Fruit fly (Drosophila melanogaster) whole organism, adult: ENCODE data around the gene pins.

Source experiments
- CG12768 ChIP-seq: fragments of 200-800 bp; sonication (Bioruptor generic); optimal IDR thresholded peaks from 2 replicates; lab custom pipeline; 2017; ENCODE audit warnings: missing biosample characterization, missing genetic modification characterization, mild to moderate bottlenecking, moderate library complexity, missing genetic modification reagents
- CG14711 ChIP-seq: fragments of 200-800 bp; sonication (Bioruptor generic); optimal IDR thresholded peaks from 2 replicates; lab custom pipeline; 2018; ENCODE audit warnings: missing biosample characterization, mild to moderate bottlenecking, missing genetic modification characterization, moderate library complexity
- CG1620 ChIP-seq: fragments of 200-800 bp; sonication (Bioruptor generic); optimal IDR thresholded peaks from 2 replicates; lab custom pipeline; 2016; ENCODE audit warnings: missing biosample characterization, missing genetic modification characterization
- CG7045 ChIP-seq: fragments of 200-800 bp; sonication (Bioruptor generic); optimal IDR thresholded peaks from 2 replicates; lab custom pipeline; 2017; ENCODE audit warnings: missing biosample characterization, mild to moderate bottlenecking, missing genetic modification characterization
- CG7101 ChIP-seq: fragments of 200-800 bp; sonication (Bioruptor generic); optimal IDR thresholded peaks from 2 replicates; lab custom pipeline; 2018; ENCODE audit warnings: missing biosample characterization, mild to moderate bottlenecking, missing genetic modification characterization, moderate library complexity
- Clk ChIP-seq: fragments of 200-800 bp; sonication (Bioruptor generic); optimal IDR thresholded peaks from 2 replicates; lab custom pipeline; 2017; ENCODE audit warnings: missing biosample characterization, missing genetic modification characterization
- Crg-1 ChIP-seq: fragments of 200-800 bp; sonication (Bioruptor generic); optimal IDR thresholded peaks from 2 replicates; lab custom pipeline; 2016; ENCODE audit warnings: missing biosample characterization, missing genetic modification characterization
- bab1 ChIP-seq: fragments of 200-800 bp; sonication (Bioruptor generic); optimal IDR thresholded peaks from 3 replicates; lab custom pipeline; 2019; ENCODE audit warnings: missing biosample characterization, mild to moderate bottlenecking, missing genetic modification characterization, moderate library complexity
- cic ChIP-seq: fragments of 200-800 bp; sonication (Bioruptor generic); optimal IDR thresholded peaks from 2 replicates; lab custom pipeline; 2017; ENCODE audit warnings: missing biosample characterization, mild to moderate bottlenecking, missing genetic modification characterization, moderate library complexity
- cnc ChIP-seq, 2 experiments: fragments of >200 bp; optimal IDR thresholded peaks; 2 replicates each; lab custom pipeline; 2017
- kay ChIP-seq: fragments of 200-800 bp; sonication (Bioruptor generic); peaks from one replicate; lab custom pipeline; 2016; ENCODE audit warnings: missing biosample characterization, missing genetic modification characterization, borderline replicate concordance
- pad ChIP-seq: fragments of 200-800 bp; sonication (Bioruptor generic); optimal IDR thresholded peaks from 3 replicates; lab custom pipeline; 2017; ENCODE audit warnings: missing biosample characterization, missing genetic modification characterization, mild to moderate bottlenecking, moderate library complexity, missing genetic modification reagents
- tj ChIP-seq: fragments of 200-800 bp; sonication (Bioruptor generic); optimal IDR thresholded peaks from 3 replicates; lab custom pipeline; 2017; ENCODE audit warnings: missing biosample characterization, mild to moderate bottlenecking, missing genetic modification characterization, moderate library complexity
- toe ChIP-seq: fragments of 200-800 bp; sonication (Bioruptor generic); optimal IDR thresholded peaks from 2 replicates; lab custom pipeline; 2016; ENCODE audit warnings: missing biosample characterization, missing genetic modification characterization

DNA sequence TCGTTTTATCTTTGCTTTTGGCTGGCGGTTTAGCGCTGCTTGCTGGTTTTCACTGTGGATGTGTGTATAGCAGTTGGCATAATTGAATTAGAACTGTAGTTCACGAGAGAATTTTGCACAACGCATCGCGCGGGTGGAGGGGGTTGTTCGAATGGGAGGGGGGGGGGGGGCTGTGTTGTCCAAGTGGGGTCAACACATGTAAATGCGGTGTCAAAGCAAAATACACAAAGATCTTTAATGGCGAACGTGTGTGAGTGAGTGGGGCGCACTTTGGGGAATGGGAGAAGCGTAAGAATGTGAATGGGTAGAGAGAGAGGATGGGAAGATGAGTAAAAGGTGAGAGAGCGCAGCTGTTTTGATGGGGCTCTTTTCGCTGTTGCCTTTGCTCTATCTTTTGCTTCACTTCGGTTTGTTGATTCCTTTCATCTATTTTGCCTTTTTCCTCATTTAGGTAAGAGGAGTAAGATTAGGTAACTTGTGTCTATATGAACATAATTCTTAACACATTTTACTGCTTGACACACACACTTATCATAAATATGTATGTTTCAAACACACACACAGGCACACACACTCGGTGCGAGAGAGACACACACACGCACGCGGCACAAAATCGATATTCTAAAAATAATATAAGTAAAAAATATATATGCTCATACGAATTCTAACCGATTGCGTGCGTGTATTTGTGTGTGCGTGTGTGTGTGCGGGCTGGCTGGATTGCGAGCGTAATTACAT, 2.2 kb upstream of the pins start:
- TF ChIP-seq toe (GFP tag; lab: Kevin White, UChicago) (no peak), Crg-1 (GFP tag; lab: Kevin White, UChicago) (peak; percentile 17), CG1620 (GFP tag; lab: Kevin White, UChicago) (no peak), CG7101 (tag; lab: Kevin White, UChicago) (no peak), kay (peak; percentile 96), tj (GFP tag; lab: Kevin White, UChicago) (no peak), CG14711 (tag; lab: Kevin White, UChicago) (no peak), CG7045 (GFP tag; lab: Kevin White, UChicago) (no peak), CG12768 (GFP tag; lab: Kevin White, UChicago) (peak; percentile 70), cnc (optimal IDR thresholded peaks at IDR 0.05; lab: Kevin White, UChicago) (no peak), pad (GFP tag; lab: Kevin White, UChicago) (peak; percentile 31), bab1 (no peak), Clk (peak; percentile 43), cic (GFP tag; lab: Kevin White, UChicago) (peak; percentile 85)
